Worm (Caenorhabditis elegans) whole organism, L4/young adult: ENCODE results near the gene gst-35.

Experiments used
- dao-5 ChIP-seq: sonication (generic microtip); optimal IDR thresholded peaks from 2 replicates; lab custom pipeline; 2016; ENCODE audit warnings: missing genotype, missing genetic modification characterization, moderate library complexity, missing compliant biosample characterization
- him-1 ChIP-seq: sonication (generic microtip); optimal IDR thresholded peaks from 2 replicates; lab custom pipeline; 2016; ENCODE audit warnings: missing genotype, missing genetic modification reagents, missing genetic modification characterization, missing compliant biosample characterization

DNA sequence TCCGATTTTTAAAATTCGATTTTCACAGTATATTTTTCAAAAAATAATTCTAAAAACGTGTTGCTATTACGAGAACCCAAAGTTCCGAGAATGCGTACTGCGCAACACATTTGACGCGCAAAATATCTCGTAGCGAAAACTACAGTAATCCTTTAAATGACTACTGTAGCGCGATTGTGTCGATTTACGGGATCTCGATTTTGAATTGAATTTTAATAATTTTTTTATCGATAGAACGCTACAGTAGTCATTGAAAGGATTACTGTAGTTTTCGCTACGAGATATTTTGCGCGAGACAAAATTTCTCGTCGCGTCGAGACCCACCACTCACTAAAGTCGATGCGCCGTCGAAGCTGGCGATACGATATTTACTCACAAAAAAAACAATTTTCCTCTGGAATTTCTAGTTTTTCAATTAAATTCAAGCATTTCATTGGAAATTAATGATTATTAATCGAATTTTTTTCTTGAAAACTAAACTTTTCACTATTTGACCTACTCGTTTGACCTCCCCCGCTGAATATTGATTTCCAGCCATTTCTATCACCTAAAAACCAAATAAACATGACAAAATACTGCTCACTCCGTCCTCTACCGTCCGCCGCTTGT is 44.7 kb upstream of the gst-35 start, which contains the start of gene spsb-2:
- no peak for TF ChIP-seq him-1 (tag; lab: Kevin White, UChicago)
- TF ChIP-seq dao-5 (tag; lab: Kevin White, UChicago): no peak
